Fruit fly (Drosophila melanogaster): ENCODE data around the gene CG14841.

The CG14841 gene

dm6 chr3R:14289958-14290835 is 28.0 kb upstream of the CG14841 start (continued):
- TF ChIP-seq Hmr (GFP tag; optimal IDR thresholded peaks at IDR 0.05) (peak; percentile 37), CG5180 (GFP tag; optimal IDR thresholded peaks at IDR 0.05) (peak; percentile 5), CG17385 (GFP tag; optimal IDR thresholded peaks at IDR 0.05) (peak; percentile 1), sqz (GFP tag; optimal IDR thresholded peaks at IDR 0.05) (peak; percentile 48), Bteb2 (GFP tag; optimal IDR thresholded peaks at IDR 0.05) (no peak), ttk (GFP tag; IDR thresholded peaks at IDR 0.05) (0 out of 2 replicates have a peak, but pooled peaks have one; percentile 10), Sox100B (GFP tag; optimal IDR thresholded peaks at IDR 0.05) (peak; percentile 24), Sox102F (GFP tag; optimal IDR thresholded peaks at IDR 0.05) (peak; percentile 40), CG2120 (GFP tag; optimal IDR thresholded peaks at IDR 0.05) (peak; percentile 16), disco-r (GFP tag; optimal IDR thresholded peaks at IDR 0.05) (no peak), ind (GFP tag; optimal IDR thresholded peaks at IDR 0.05) (peak; percentile 9), sna (GFP tag; IDR thresholded peaks at IDR 0.05; ENCODE audit: partially characterized antibody) (no peak), CG17328 (GFP tag; IDR thresholded peaks at IDR 0.05) (0 out of 2 replicates have a peak, but pooled peaks have one; percentile 7), CG17912 (GFP tag; optimal IDR thresholded peaks at IDR 0.05) (no peak), lab (GFP tag; optimal IDR thresholded peaks at IDR 0.05) (peak; percentile 48), CG15514 (GFP tag; optimal IDR thresholded peaks at IDR 0.05) (peak; percentile 21), CG9932 (GFP tag; IDR thresholded peaks at IDR 0.05) (0 out of 2 replicates have a peak, but pooled peaks have one; percentile 4), CG1233 (GFP tag; optimal IDR thresholded peaks at IDR 0.05) (peak; percentile 20), CG18599 (GFP tag; optimal IDR thresholded peaks at IDR 0.05) (peak; percentile 51), Hr39 (optimal IDR thresholded peaks at IDR 0.05) (no peak), ssp (GFP tag; IDR thresholded peaks at IDR 0.05) (no peak), cg (GFP tag; optimal IDR thresholded peaks at IDR 0.05) (peak; percentile 28), danr (GFP tag; IDR thresholded peaks at IDR 0.05) (no peak), sima (GFP tag; optimal IDR thresholded peaks at IDR 0.05) (no peak), H2.0 (GFP tag; IDR thresholded peaks at IDR 0.05) (no peak), CG9817 (tag; optimal IDR thresholded peaks at IDR 0.05) (peak; percentile 19), CG10209 (GFP tag; optimal IDR thresholded peaks at IDR 0.05) (peak; percentile 19), Med (GFP tag) (peak; percentile 69), PHDP (tag; optimal IDR thresholded peaks at IDR 0.05) (peak; percentile 7), Rfx (GFP tag; IDR thresholded peaks at IDR 0.05) (peak; percentile 29), CG11723 (GFP tag; optimal IDR thresholded peaks at IDR 0.05) (no peak), NK7.1 (GFP tag; optimal IDR thresholded peaks at IDR 0.05) (no peak), CG18619 (GFP tag; optimal IDR thresholded peaks at IDR 0.05) (peak; percentile 11), CG13296 (GFP tag; optimal IDR thresholded peaks at IDR 0.05) (peak; percentile 25), knrl (GFP tag; IDR thresholded peaks at IDR 0.05; ENCODE audit: partially characterized antibody) (no peak), Drgx (GFP tag; IDR thresholded peaks at IDR 0.05) (peak; percentile 25; the same call in 1 of the 2 replicates), Pdp1 (GFP tag; optimal IDR thresholded peaks at IDR 0.05) (peak in 1 of 2 experiments; percentile 43), sob (GFP tag; IDR thresholded peaks at IDR 0.05) (no peak), CG8359 (GFP tag; optimal IDR thresholded peaks at IDR 0.05; ENCODE audit: borderline replicate concordance) (no peak), CoRest (tag; optimal IDR thresholded peaks at IDR 0.05) (peak; percentile 30), grau (tag; optimal IDR thresholded peaks at IDR 0.05) (peak; percentile 82), sens (GFP tag) (peak; percentile 70), CG16813 (GFP tag; IDR thresholded peaks at IDR 0.05; ENCODE audit: partially characterized antibody) (no peak), bowl (GFP tag; IDR thresholded peaks at IDR 0.05) (no peak), Meics (GFP tag; optimal IDR thresholded peaks at IDR 0.05) (peak; percentile 25), sr (GFP tag; IDR thresholded peaks at IDR 0.05) (peak; percentile 98), CG17568 (GFP tag; optimal IDR thresholded peaks at IDR 0.05) (no peak), CG12659 (GFP tag; optimal IDR thresholded peaks at IDR 0.05) (peak; percentile 48)

Measured in whole organism, embryonic.